Worm (Caenorhabditis elegans) whole organism, mixed stage, embryonic: ENCODE data around the gene ZK1010.4.
A peak's percentile ranks its signal among the peaks of the same experiment; 100 is the strongest.

Experiments used
- bed-3 ChIP-seq: fragments of 200-800 bp; sonication (Bioruptor generic); optimal IDR thresholded peaks from 3 replicates; lab custom pipeline; 2018; ENCODE audit warnings: mild to moderate bottlenecking, missing genetic modification characterization, moderate library complexity, missing compliant biosample characterization
- blmp-1 ChIP-seq: fragments of 150-350 bp; optimal IDR thresholded peaks from 2 replicates; lab custom pipeline; 2014; ENCODE audit warnings: missing biosample characterization, missing genetic modification characterization
- ceh-39 ChIP-seq: fragments of 150-350 bp; optimal IDR thresholded peaks from 2 replicates; lab custom pipeline; 2014; ENCODE audit warnings: missing biosample characterization, missing genetic modification characterization
- ceh-83 ChIP-seq: fragments of 200-800 bp; sonication (Bioruptor generic); optimal IDR thresholded peaks from 2 replicates; lab custom pipeline; 2018; ENCODE audit warnings: mild to moderate bottlenecking, missing genetic modification characterization, missing compliant biosample characterization
- ces-1 ChIP-seq: fragments of 150-350 bp; optimal IDR thresholded peaks from 2 replicates; lab custom pipeline; 2014; ENCODE audit warnings: missing biosample characterization, missing genetic modification reagents, missing genetic modification characterization
- drap-1 ChIP-seq: fragments of 200-800 bp; sonication (Bioruptor generic); optimal IDR thresholded peaks from 3 replicates; lab custom pipeline; 2018; ENCODE audit warnings: mild to moderate bottlenecking, missing genetic modification characterization, missing compliant biosample characterization
- flh-1 ChIP-seq: fragments of 200-800 bp; sonication (Bioruptor generic); optimal IDR thresholded peaks from 2 replicates; lab custom pipeline; 2018; ENCODE audit warnings: mild to moderate bottlenecking, missing genetic modification characterization, moderate library complexity, missing compliant biosample characterization
- ham-2 ChIP-seq: fragments of 200-800 bp; sonication (Bioruptor generic); optimal IDR thresholded peaks from 2 replicates; lab custom pipeline; 2018; ENCODE audit warnings: mild to moderate bottlenecking, missing genetic modification characterization, missing compliant biosample characterization
- hlh-1 ChIP-seq: fragments of 150-350 bp; optimal IDR thresholded peaks from 2 replicates; lab custom pipeline; 2014; ENCODE audit warnings: missing biosample characterization, missing genetic modification reagents, missing genetic modification characterization
- lin-13 ChIP-seq: fragments of 150-350 bp; optimal IDR thresholded peaks from 2 replicates; lab custom pipeline; 2014; ENCODE audit warnings: missing biosample characterization, missing genetic modification characterization
- lin-32 ChIP-seq: fragments of 200-800 bp; sonication (Bioruptor generic); optimal IDR thresholded peaks from 2 replicates; lab custom pipeline; 2018; ENCODE audit warnings: mild to moderate bottlenecking, missing genetic modification characterization, missing compliant biosample characterization
- lsy-2 ChIP-seq: fragments of 150-350 bp; optimal IDR thresholded peaks from 2 replicates; lab custom pipeline; 2014; ENCODE audit warnings: missing biosample characterization, missing genetic modification characterization
- mab-5 ChIP-seq: fragments of 150-350 bp; optimal IDR thresholded peaks from 2 replicates; lab custom pipeline; 2014; ENCODE audit warnings: missing biosample characterization, missing genetic modification characterization
- mep-1 ChIP-seq: fragments of 150-350 bp; optimal IDR thresholded peaks from 2 replicates; lab custom pipeline; 2017; ENCODE audit warnings: missing biosample characterization, missing genetic modification reagents, missing genetic modification characterization, inconsistent platforms
- mls-2 ChIP-seq: sonication (generic microtip); optimal IDR thresholded peaks from 2 replicates; lab custom pipeline; 2016; ENCODE audit warnings: mild to moderate bottlenecking, missing genetic modification characterization, moderate library complexity, missing compliant biosample characterization
- nhr-12 ChIP-seq: fragments of 150-350 bp; optimal IDR thresholded peaks from 2 replicates; lab custom pipeline; 2014; ENCODE audit warnings: missing biosample characterization, missing genetic modification characterization
- nhr-2 ChIP-seq: fragments of 150-350 bp; optimal IDR thresholded peaks from 2 replicates; lab custom pipeline; 2014; ENCODE audit warnings: missing biosample characterization, missing genetic modification characterization
- nhr-237 ChIP-seq: fragments of 150-350 bp; optimal IDR thresholded peaks from 2 replicates; lab custom pipeline; 2014; ENCODE audit warnings: missing biosample characterization, missing genetic modification characterization
- nhr-28 ChIP-seq: fragments of 150-350 bp; optimal IDR thresholded peaks from 2 replicates; lab custom pipeline; 2014; ENCODE audit warnings: missing biosample characterization, missing genetic modification characterization
- nhr-76 ChIP-seq: sonication (generic microtip); optimal IDR thresholded peaks from 2 replicates; lab custom pipeline; 2017; ENCODE audit warnings: missing biosample characterization, missing genetic modification characterization
- pha-4 ChIP-seq: fragments of 150-350 bp; optimal IDR thresholded peaks from 2 replicates; lab custom pipeline; 2018; ENCODE audit warnings: missing biosample characterization, missing genetic modification reagents, missing genetic modification characterization
- snpc-4 ChIP-seq: fragments of 150-350 bp; optimal IDR thresholded peaks from 2 replicates; lab custom pipeline; 2014; ENCODE audit warnings: missing biosample characterization, missing genetic modification characterization
- tbx-8 ChIP-seq: fragments of 200-800 bp; sonication (Bioruptor generic); optimal IDR thresholded peaks from 2 replicates; lab custom pipeline; 2018; ENCODE audit warnings: mild to moderate bottlenecking, missing genetic modification characterization, moderate library complexity, missing compliant biosample characterization
- unc-120 ChIP-seq: sonication (generic microtip); optimal IDR thresholded peaks from 2 replicates; lab custom pipeline; 2017; ENCODE audit warnings: missing genetic modification characterization, missing compliant biosample characterization; ENCODE audit not compliant: poor library complexity, severe bottlenecking
- unc-39 ChIP-seq: fragments of 150-350 bp; optimal IDR thresholded peaks from 2 replicates; lab custom pipeline; 2014; ENCODE audit warnings: missing biosample characterization, missing genetic modification characterization
- unc-62 ChIP-seq: fragments of 150-350 bp; optimal IDR thresholded peaks from 2 replicates; lab custom pipeline; 2014; ENCODE audit warnings: missing biosample characterization, missing genetic modification reagents, missing genetic modification characterization
- ztf-11 ChIP-seq: fragments of 150-350 bp; optimal IDR thresholded peaks from 2 replicates; lab custom pipeline; 2014; ENCODE audit warnings: missing biosample characterization, missing genetic modification characterization

The ZK1010.4 gene

DNA sequence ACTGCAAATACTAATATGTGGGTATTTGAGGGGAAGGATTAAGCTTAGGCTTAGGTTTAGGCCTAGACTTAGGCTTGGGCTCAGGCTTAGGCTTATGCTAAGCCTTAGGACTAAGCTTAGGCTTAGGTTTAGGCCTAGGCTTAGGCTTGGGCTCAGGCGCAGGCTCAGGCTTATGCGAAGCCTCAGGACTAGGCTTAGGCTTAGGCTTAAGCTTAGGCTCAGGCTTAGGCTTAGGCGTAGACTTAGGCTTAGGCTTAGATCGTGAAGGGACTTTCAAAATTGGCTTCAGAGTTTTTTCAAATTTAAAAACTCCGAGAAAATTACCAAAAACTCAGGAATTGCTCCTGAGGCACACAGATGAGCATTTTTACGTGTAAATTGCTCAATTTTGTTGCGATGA, 35.8 kb upstream of the ZK1010.4 start:
- TF ChIP-seq unc-62 (GFP tag; lab: Kevin White, UChicago) (no peak), ztf-11 (tag; lab: Kevin White, UChicago) (no peak), mep-1 (no peak), nhr-2 (tag; lab: Kevin White, UChicago) (no peak), nhr-12 (tag; lab: Kevin White, UChicago) (no peak), mab-5 (tag; lab: Kevin White, UChicago) (no peak), unc-120 (tag; lab: Kevin White, UChicago) (no peak), ces-1 (GFP tag; lab: Kevin White, UChicago) (no peak), blmp-1 (tag; lab: Kevin White, UChicago) (no peak), mls-2 (tag; lab: Kevin White, UChicago) (no peak), ceh-83 (GFP tag; lab: Kevin White, UChicago) (no peak), unc-39 (tag; lab: Kevin White, UChicago) (no peak), lin-32 (GFP tag; lab: Kevin White, UChicago) (no peak)

DNA sequence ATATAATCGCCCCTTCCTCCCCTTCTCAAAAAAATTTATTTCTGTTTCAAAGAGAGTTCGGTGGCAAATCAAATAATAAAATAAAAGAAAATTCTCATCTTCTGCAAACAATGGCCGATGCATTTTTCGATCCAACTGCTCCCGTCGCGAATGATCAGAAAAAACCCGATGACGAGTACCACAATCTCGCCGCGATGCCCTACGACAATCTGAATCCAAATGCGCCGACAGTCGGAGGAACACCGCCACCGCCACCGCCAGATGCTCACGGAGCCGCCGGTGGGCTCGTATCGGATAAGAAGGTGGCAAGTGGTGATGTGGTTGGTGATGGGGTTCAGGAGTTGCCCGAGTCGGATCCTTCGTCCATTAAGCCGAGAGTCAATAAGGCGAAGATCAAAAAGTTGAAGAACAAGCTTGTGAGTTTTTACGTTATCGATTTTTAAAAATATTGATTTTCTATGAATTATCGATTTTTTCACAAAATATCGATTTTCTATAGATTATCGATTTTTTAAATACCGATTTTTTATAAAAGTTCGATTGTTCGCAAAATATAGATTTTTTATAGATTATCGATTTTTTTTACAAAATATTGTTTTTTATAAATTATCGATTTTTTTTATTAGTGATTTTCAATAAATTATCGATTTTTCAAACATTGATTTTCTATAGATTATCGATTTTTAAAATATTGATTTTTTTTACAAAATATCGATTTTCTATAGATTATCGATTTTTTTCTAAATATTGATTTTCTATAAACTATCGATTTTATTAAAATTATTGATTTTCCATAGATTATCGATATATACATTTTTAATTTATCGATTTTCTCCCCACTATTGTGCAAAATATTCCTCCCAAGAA, 29.3 kb upstream of the ZK1010.4 start, which contains the start of gene Y39E4A.1:
Gene Y39E4A.1 (plus strand): TSS at position 51 of the 867 bp plus-strand sequence.
- TF ChIP-seq lsy-2 (tag; lab: Kevin White, UChicago) (no peak), ceh-83 (GFP tag; lab: Kevin White, UChicago) (no peak), flh-1 (GFP tag; lab: Kevin White, UChicago) (no peak), nhr-28 (tag; lab: Kevin White, UChicago) (no peak)

DNA sequence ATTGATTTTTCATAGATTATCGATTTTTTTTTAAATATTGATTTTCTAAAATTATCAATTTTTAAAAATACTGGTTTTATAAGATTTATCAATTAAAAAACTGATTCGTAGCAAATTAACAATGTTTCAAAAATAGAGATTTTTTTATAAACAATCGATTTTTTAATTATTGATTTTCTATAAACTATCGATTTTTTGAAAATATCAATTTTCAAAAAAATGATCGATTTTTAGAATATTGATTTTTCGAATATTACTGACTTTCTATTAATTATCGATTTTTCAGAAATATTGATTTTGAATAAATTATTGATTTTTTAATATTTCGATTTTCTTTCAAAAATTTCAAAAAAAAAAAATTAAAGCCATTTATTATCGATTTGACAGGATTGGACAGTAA, 28.3 kb upstream of the ZK1010.4 start:
- no peak for TF ChIP-seq ceh-83 (GFP tag; lab: Kevin White, UChicago)
- TF ChIP-seq ces-1 (GFP tag; lab: Kevin White, UChicago): peak; percentile 20

ce11 chrIII:12959286-12959685, 21.6 kb upstream of the ZK1010.4 start:
- TF ChIP-seq unc-62 (GFP tag; lab: Kevin White, UChicago) (no peak), hlh-1 (tag; lab: Kevin White, UChicago) (no peak), ceh-39 (tag; lab: Kevin White, UChicago) (no peak), mls-2 (tag; lab: Kevin White, UChicago) (no peak), nhr-237 (tag; lab: Kevin White, UChicago) (no peak), lin-32 (GFP tag; lab: Kevin White, UChicago) (no peak), nhr-76 (no peak), tbx-8 (no peak), unc-120 (tag; lab: Kevin White, UChicago) (no peak), bed-3 (no peak), drap-1 (GFP tag; lab: Kevin White, UChicago) (no peak), nhr-12 (tag; lab: Kevin White, UChicago) (no peak), pha-4 (tag; lab: Kevin White, UChicago) (no peak), nhr-2 (tag; lab: Kevin White, UChicago) (no peak), mab-5 (tag; lab: Kevin White, UChicago) (no peak), lin-13 (tag; lab: Kevin White, UChicago) (no peak), ham-2 (GFP tag; lab: Kevin White, UChicago) (no peak), snpc-4 (tag; lab: Kevin White, UChicago) (no peak), unc-39 (tag; lab: Kevin White, UChicago) (no peak), ces-1 (GFP tag; lab: Kevin White, UChicago) (no peak)

ce11 chrIII:12960705-12961104, 20.2 kb upstream of the ZK1010.4 start:
- no peak for TF ChIP-seq lin-32 (GFP tag; lab: Kevin White, UChicago)
- TF ChIP-seq unc-120 (tag; lab: Kevin White, UChicago): no peak
- no peak for TF ChIP-seq nhr-237 (tag; lab: Kevin White, UChicago)

DNA sequence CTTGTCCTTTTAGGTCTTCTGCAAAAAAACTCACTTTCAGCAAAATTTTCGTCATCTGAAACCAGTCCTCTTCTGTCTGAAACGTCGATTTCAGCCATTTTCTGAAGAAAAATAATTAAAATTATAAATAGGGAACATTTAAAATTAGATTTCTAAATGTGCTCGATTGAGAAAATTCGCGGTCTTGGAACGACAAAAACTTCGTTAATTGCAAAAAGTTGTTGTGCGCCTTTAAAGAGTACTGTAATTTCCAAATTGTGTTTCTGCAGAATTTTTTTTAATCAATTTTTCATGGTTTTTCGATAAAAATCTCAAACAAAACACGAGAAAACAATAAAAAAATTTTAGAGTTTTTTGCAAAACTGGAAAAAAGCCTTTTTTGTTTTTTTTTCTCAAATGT, 14.0 kb upstream of the ZK1010.4 start, which contains the start of gene ttm-1:
Gene ttm-1 (minus strand): TSS at position 101 of the 400 bp plus-strand sequence.
- TF ChIP-seq ceh-83 (GFP tag; lab: Kevin White, UChicago) (no peak), unc-120 (tag; lab: Kevin White, UChicago) (no peak)
